Fruit fly (Drosophila melanogaster): ENCODE measurements around the gene CG10077.
A peak's percentile ranks its signal among the peaks of the same experiment; 100 is the strongest.

DNA sequence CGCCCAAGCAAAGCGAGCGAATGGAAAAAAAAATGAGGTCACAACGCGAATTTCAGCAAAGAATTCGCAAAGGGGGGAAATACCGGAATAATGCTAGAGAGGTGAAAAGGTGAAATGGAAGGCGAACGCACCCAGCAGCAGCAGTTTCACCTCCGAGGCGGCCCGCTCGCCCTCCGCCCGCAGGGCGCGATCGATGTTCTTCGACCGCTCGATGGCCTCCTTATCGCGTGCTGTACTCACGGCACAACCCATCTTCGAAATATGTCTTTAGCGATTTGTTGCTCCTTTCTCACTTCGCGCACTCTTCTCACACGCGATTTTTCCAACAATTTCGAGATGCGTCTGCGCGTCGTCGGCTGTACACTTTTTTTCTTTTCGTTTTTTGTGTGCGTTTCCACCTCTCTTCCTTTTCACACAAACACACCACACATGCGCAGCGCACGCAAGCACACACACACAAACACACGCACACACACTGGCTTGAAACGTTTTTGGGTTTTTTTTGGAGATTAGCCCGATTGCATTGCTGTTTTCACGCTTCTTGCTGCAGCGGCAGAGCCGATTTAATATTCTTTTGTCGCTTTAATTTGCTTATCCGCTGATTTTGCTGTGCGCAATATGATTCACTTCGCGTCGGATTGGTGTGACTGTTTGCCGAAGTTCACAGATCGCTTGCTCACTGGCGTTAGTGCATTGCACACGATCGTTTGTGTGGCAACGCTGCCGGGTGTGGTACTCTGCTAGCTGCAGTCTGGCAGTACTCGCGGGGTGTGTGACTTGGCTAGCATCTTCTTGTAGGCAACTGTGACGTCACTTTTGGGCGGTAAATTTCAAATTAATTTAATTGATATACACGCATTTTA is 23.9 kb upstream of the CG10077 start, which contains the start of gene Galphai:
- TF ChIP-seq Fer3 (tag; optimal IDR thresholded peaks at IDR 0.05) (no peak), fd3F (GFP tag; optimal IDR thresholded peaks at IDR 0.05) (no peak), Dip2 (GFP tag; IDR thresholded peaks at IDR 0.05) (no peak), kay (GFP tag; optimal IDR thresholded peaks at IDR 0.05) (peak; percentile 100), ro (GFP tag; IDR thresholded peaks at IDR 0.05) (no peak), Hsf (GFP tag; optimal IDR thresholded peaks at IDR 0.05) (peak; percentile 16), vfl (GFP tag; optimal IDR thresholded peaks at IDR 0.05) (no peak), CG6765 (GFP tag; optimal IDR thresholded peaks at IDR 0.05) (no peak), trem (tag; optimal IDR thresholded peaks at IDR 0.05) (peak; percentile 91), dimm (GFP tag; IDR thresholded peaks at IDR 0.05) (no peak), Sox100B (GFP tag; optimal IDR thresholded peaks at IDR 0.05) (no peak), wek (GFP tag; optimal IDR thresholded peaks at IDR 0.05) (no peak)

Measured in whole organism, embryonic.